Worm (Caenorhabditis elegans) whole organism, L2 larva: Measurements from ENCODE around the gene R09E10.2.

Experiments used
- ceh-16 ChIP-seq: fragments of 150-350 bp; optimal IDR thresholded peaks from 2 replicates; lab custom pipeline; 2014; ENCODE audit warnings: missing biosample characterization, missing genetic modification characterization
- lin-39 ChIP-seq: fragments of 150-350 bp; optimal IDR thresholded peaks from 2 replicates; lab custom pipeline; 2014; ENCODE audit warnings: missing biosample characterization, missing genetic modification reagents, missing genetic modification characterization
- nhr-21 ChIP-seq: fragments of 150-350 bp; optimal IDR thresholded peaks from 2 replicates; lab custom pipeline; 2014; ENCODE audit warnings: missing biosample characterization, missing genetic modification characterization

- TF ChIP-seq ceh-16 (tag; lab: Kevin White, UChicago) (no peak), nhr-21 (tag; lab: Kevin White, UChicago) (no peak), lin-39 (tag; lab: Kevin White, UChicago) (no peak)
These were observed 39.0 kb upstream of the R09E10.2 start, which contains the start of gene R11A8.1 for ce11 chrIV:10357072-10357471.
